ENCODE assay signal across 1 fruit fly cellular context in genomic region chrX:17297070-17297689, dm6.
A peak's percentile ranks its signal among the peaks of the same experiment; 100 is the strongest.
TF ChIP-seq lines count a peak whose summit lies in the region.

No protein-coding gene starts in this region.

TF ChIP-seq in whole organism, embryonic, 481 proteins besides CTCF, POLR2A, EP300 and RAD21 (continued from another document and continues in another):
- TF ChIP-seq dm (GFP tag; optimal IDR thresholded peaks at IDR 0.05; lab: Kevin White, UChicago) = no peak
- no peak for TF ChIP-seq jing (GFP tag; optimal IDR thresholded peaks at IDR 0.05; lab: Kevin White, UChicago)
- TF ChIP-seq kni (GFP tag; optimal IDR thresholded peaks at IDR 0.05; lab: Kevin White, UChicago) = no peak
- TF ChIP-seq fd64A (GFP tag; optimal IDR thresholded peaks at IDR 0.05; lab: Kevin White, UChicago) = peak; percentile 10
- no peak for TF ChIP-seq CG13296 (GFP tag; optimal IDR thresholded peaks at IDR 0.05; lab: Kevin White, UChicago)
- TF ChIP-seq gfzf (GFP tag; optimal IDR thresholded peaks at IDR 0.05; lab: Kevin White, UChicago) = no peak
- TF ChIP-seq chif (GFP tag; optimal IDR thresholded peaks at IDR 0.05; lab: Kevin White, UChicago) = peak in 1 of 2 experiments; percentile 49
- no peak for TF ChIP-seq exex (tag; optimal IDR thresholded peaks at IDR 0.05; lab: Kevin White, UChicago)
- TF ChIP-seq CG18476 (GFP tag; optimal IDR thresholded peaks at IDR 0.05; lab: Kevin White, UChicago) = no peak
- TF ChIP-seq Hmr (GFP tag; optimal IDR thresholded peaks at IDR 0.05; lab: Kevin White, UChicago) = peak; percentile 1
- peak; percentile 18 for TF ChIP-seq nau (GFP tag; optimal IDR thresholded peaks at IDR 0.05; lab: Kevin White, UChicago)
- TF ChIP-seq CkIIα-i1 (GFP tag; IDR thresholded peaks at IDR 0.05; lab: Robert Waterston, UW) = no peak
- no peak for TF ChIP-seq ap (GFP tag; IDR thresholded peaks at IDR 0.05; lab: Robert Waterston, UW)
- TF ChIP-seq BEAF-32 (GFP tag; optimal IDR thresholded peaks at IDR 0.05; lab: Kevin White, UChicago) = no peak
- TF ChIP-seq crp (GFP tag; optimal IDR thresholded peaks at IDR 0.05; lab: Kevin White, UChicago) = no peak
- TF ChIP-seq CrebB (tag; optimal IDR thresholded peaks at IDR 0.05; lab: Kevin White, UChicago) = no peak
- peak; percentile 17; the same call in 1 of the 3 replicates for TF ChIP-seq zfh1 (GFP tag; IDR thresholded peaks at IDR 0.05; lab: Robert Waterston, UW)
- TF ChIP-seq PHDP (tag; optimal IDR thresholded peaks at IDR 0.05; lab: Kevin White, UChicago) = peak; percentile 38
- peak; percentile 39 for TF ChIP-seq Antp (GFP tag; optimal IDR thresholded peaks at IDR 0.05; lab: Kevin White, UChicago)
- TF ChIP-seq CG43689 (GFP tag; IDR thresholded peaks at IDR 0.05; lab: Robert Waterston, UW) = no peak
- TF ChIP-seq CG18011 (GFP tag; optimal IDR thresholded peaks at IDR 0.05; lab: Kevin White, UChicago) = no peak
- TF ChIP-seq Drgx (GFP tag; IDR thresholded peaks at IDR 0.05; lab: Robert Waterston, UW) = peak; percentile 72
- TF ChIP-seq Usf (GFP tag; optimal IDR thresholded peaks at IDR 0.05; lab: Kevin White, UChicago) = no peak
- peak; percentile 32 for TF ChIP-seq en (GFP tag; optimal IDR thresholded peaks at IDR 0.05; lab: Kevin White, UChicago)
- peak; percentile 15 for TF ChIP-seq Fer3 (tag; optimal IDR thresholded peaks at IDR 0.05; lab: Kevin White, UChicago)
- no peak for TF ChIP-seq toy (GFP tag; IDR thresholded peaks at IDR 0.05; lab: Robert Waterston, UW)
- TF ChIP-seq gro (GFP tag; optimal IDR thresholded peaks at IDR 0.05; lab: Kevin White, UChicago) = no peak
- peak; percentile 43; the same call in 1 of the 2 replicates for TF ChIP-seq Ptx1 (GFP tag; IDR thresholded peaks at IDR 0.05; lab: Robert Waterston, UW)
- peak; percentile 32 for TF ChIP-seq pum (GFP tag; optimal IDR thresholded peaks at IDR 0.05; lab: Kevin White, UChicago)
- TF ChIP-seq knrl (GFP tag; IDR thresholded peaks at IDR 0.05; lab: Robert Waterston, UW; ENCODE audit: partially characterized antibody) = no peak
- TF ChIP-seq Sry-δ (GFP tag; optimal IDR thresholded peaks at IDR 0.05; lab: Kevin White, UChicago) = no peak
- peak; percentile 27; the same call in 1 of the 3 replicates for TF ChIP-seq tgo (GFP tag; IDR thresholded peaks at IDR 0.05; lab: Robert Waterston, UW)
- TF ChIP-seq H15 (GFP tag; IDR thresholded peaks at IDR 0.05; lab: Robert Waterston, UW) = no peak
- peak; percentile 65 for TF ChIP-seq Ets65A (GFP tag; lab: Kevin White, UChicago)
- peak; percentile 55 for TF ChIP-seq CG10979 (tag; optimal IDR thresholded peaks at IDR 0.05; lab: Kevin White, UChicago)
- TF ChIP-seq CG2875 (GFP tag; optimal IDR thresholded peaks at IDR 0.05; lab: Kevin White, UChicago) = peak; percentile 45
- TF ChIP-seq HLH4C (GFP tag; IDR thresholded peaks at IDR 0.05; lab: Robert Waterston, UW; ENCODE audit: partially characterized antibody) = no peak
- TF ChIP-seq H2.0 (GFP tag; IDR thresholded peaks at IDR 0.05; lab: Robert Waterston, UW) = no peak
- TF ChIP-seq ranshi (GFP tag; IDR thresholded peaks at IDR 0.05; lab: Robert Waterston, UW) = 0 out of 2 replicates have a peak, but pooled peaks have one; percentile 19
- TF ChIP-seq CG6791 (GFP tag; IDR thresholded peaks at IDR 0.05; lab: Robert Waterston, UW; ENCODE audit: partially characterized antibody) = peak; percentile 21; the same call in 1 of the 3 replicates
- TF ChIP-seq CG8944 (GFP tag; optimal IDR thresholded peaks at IDR 0.05; lab: Kevin White, UChicago) = peak; percentile 23
- TF ChIP-seq dmrt99B (tag; optimal IDR thresholded peaks at IDR 0.05; lab: Kevin White, UChicago) = peak; percentile 60
- TF ChIP-seq fd3F (GFP tag; optimal IDR thresholded peaks at IDR 0.05; lab: Kevin White, UChicago) = no peak
- peak; percentile 17 for TF ChIP-seq Camta (GFP tag; optimal IDR thresholded peaks at IDR 0.05; lab: Kevin White, UChicago)
- no peak for TF ChIP-seq CG7963 (GFP tag; IDR thresholded peaks at IDR 0.05; lab: Robert Waterston, UW; ENCODE audit: partially characterized antibody)
- TF ChIP-seq CG10274 (GFP tag; optimal IDR thresholded peaks at IDR 0.05; lab: Kevin White, UChicago) = no peak
- peak; percentile 33 for TF ChIP-seq CG12219 (GFP tag; optimal IDR thresholded peaks at IDR 0.05; lab: Kevin White, UChicago)
- TF ChIP-seq CG8924 (tag; optimal IDR thresholded peaks at IDR 0.05; lab: Kevin White, UChicago) = peak; percentile 31
- TF ChIP-seq Myb (GFP tag; optimal IDR thresholded peaks at IDR 0.05; lab: Kevin White, UChicago) = no peak
- no peak for TF ChIP-seq chm (GFP tag; IDR thresholded peaks at IDR 0.05; lab: Robert Waterston, UW)
- TF ChIP-seq CG14965 (GFP tag; optimal IDR thresholded peaks at IDR 0.05; lab: Kevin White, UChicago; ENCODE audit: borderline replicate concordance) = no peak
- TF ChIP-seq sob (GFP tag; IDR thresholded peaks at IDR 0.05; lab: Robert Waterston, UW) = no peak
- peak; percentile 8 for TF ChIP-seq CG13424 (tag; optimal IDR thresholded peaks at IDR 0.05; lab: Kevin White, UChicago)
- TF ChIP-seq gce (GFP tag; IDR thresholded peaks at IDR 0.05; lab: Robert Waterston, UW) = 0 out of 3 replicates have a peak, but pooled peaks have one; percentile 36
- peak in 1 of 2 experiments; percentile 27 for TF ChIP-seq Hr51 (GFP tag; optimal IDR thresholded peaks at IDR 0.05; lab: Kevin White, UChicago)
- peak; percentile 60 for TF ChIP-seq ATbp (GFP tag; optimal IDR thresholded peaks at IDR 0.05; lab: Kevin White, UChicago)
- 0 out of 4 replicates have a peak, but pooled peaks have one; percentile 34 for TF ChIP-seq Gug (GFP tag; IDR thresholded peaks at IDR 0.05; lab: Robert Waterston, UW)
- TF ChIP-seq prd (optimal IDR thresholded peaks at IDR 0.05; lab: Kevin White, UChicago) = no peak
- peak; percentile 52; the same call in 2 of the 3 replicates for TF ChIP-seq prd (GFP tag; IDR thresholded peaks at IDR 0.05; lab: Robert Waterston, UW)
- TF ChIP-seq CG4328 (GFP tag; optimal IDR thresholded peaks at IDR 0.05; lab: Kevin White, UChicago) = no peak
- peak; percentile 51 for TF ChIP-seq CG1529 (GFP tag; optimal IDR thresholded peaks at IDR 0.05; lab: Kevin White, UChicago)
- peak; percentile 37; the same call in 1 of the 3 replicates for TF ChIP-seq dysf (GFP tag; IDR thresholded peaks at IDR 0.05; lab: Robert Waterston, UW)
- no peak for TF ChIP-seq wek (GFP tag; optimal IDR thresholded peaks at IDR 0.05; lab: Kevin White, UChicago)
- TF ChIP-seq cato (GFP tag; optimal IDR thresholded peaks at IDR 0.05; lab: Kevin White, UChicago; ENCODE audit: borderline replicate concordance) = no peak
- TF ChIP-seq sisA (GFP tag; IDR thresholded peaks at IDR 0.05; lab: Robert Waterston, UW) = peak; percentile 44; the same call in 1 of the 2 replicates
- peak; percentile 63 for TF ChIP-seq Oli (tag; optimal IDR thresholded peaks at IDR 0.05; lab: Kevin White, UChicago)
- TF ChIP-seq bab2 (GFP tag; optimal IDR thresholded peaks at IDR 0.05; lab: Kevin White, UChicago) = peak; percentile 6
- TF ChIP-seq croc (GFP tag; conservative IDR thresholded peaks at IDR 0.05; lab: Robert Waterston, UW) = peak; percentile 39; the same call in 1 of the 3 replicates
- TF ChIP-seq CG6813 (GFP tag; optimal IDR thresholded peaks at IDR 0.05; lab: Kevin White, UChicago) = no peak
- TF ChIP-seq grau (tag; optimal IDR thresholded peaks at IDR 0.05; lab: Kevin White, UChicago) = peak; percentile 16
- no peak for TF ChIP-seq Kr (GFP tag; optimal IDR thresholded peaks at IDR 0.05; lab: Kevin White, UChicago)
- TF ChIP-seq sens (GFP tag; lab: Kevin White, UChicago) = peak; percentile 73
- peak; percentile 13 for TF ChIP-seq Lhr (GFP tag; optimal IDR thresholded peaks at IDR 0.05; lab: Kevin White, UChicago)
- TF ChIP-seq Bdp1 (GFP tag; optimal IDR thresholded peaks at IDR 0.05; lab: Kevin White, UChicago) = peak; percentile 10
- TF ChIP-seq CG12299 (tag; optimal IDR thresholded peaks at IDR 0.05; lab: Kevin White, UChicago) = no peak
- peak; percentile 23 for TF ChIP-seq chn (GFP tag; optimal IDR thresholded peaks at IDR 0.05; lab: Kevin White, UChicago)
- peak; percentile 18 for TF ChIP-seq lbe (GFP tag; optimal IDR thresholded peaks at IDR 0.05; lab: Kevin White, UChicago)
- TF ChIP-seq Abd-B (GFP tag; optimal IDR thresholded peaks at IDR 0.05; lab: Kevin White, UChicago) = peak; percentile 10
- no peak for TF ChIP-seq HLHmδ (GFP tag; optimal IDR thresholded peaks at IDR 0.05; lab: Kevin White, UChicago)
- no peak for TF ChIP-seq HmgZ (tag; optimal IDR thresholded peaks at IDR 0.05; lab: Kevin White, UChicago)
- no peak for TF ChIP-seq rib (GFP tag; IDR thresholded peaks at IDR 0.05; lab: Robert Waterston, UW)
- peak in 1 of 3 experiments; percentile 37 for TF ChIP-seq lola (GFP tag; optimal IDR thresholded peaks at IDR 0.05; lab: Kevin White, UChicago)
- no peak for TF ChIP-seq CG11695 (GFP tag; IDR thresholded peaks at IDR 0.05; lab: Robert Waterston, UW)
- no peak for TF ChIP-seq CG6254 (GFP tag; optimal IDR thresholded peaks at IDR 0.05; lab: Kevin White, UChicago)
- TF ChIP-seq her (GFP tag; optimal IDR thresholded peaks at IDR 0.05; lab: Kevin White, UChicago) = no peak
- TF ChIP-seq Asciz (GFP tag; optimal IDR thresholded peaks at IDR 0.05; lab: Kevin White, UChicago) = peak; percentile 39
- TF ChIP-seq Optix (GFP tag; IDR thresholded peaks at IDR 0.05; lab: Robert Waterston, UW) = peak; percentile 52; the same call in 1 of the 3 replicates
- TF ChIP-seq BtbVII (GFP tag; optimal IDR thresholded peaks at IDR 0.05; lab: Kevin White, UChicago) = no peak
- peak; percentile 51 for TF ChIP-seq CG2712 (tag; optimal IDR thresholded peaks at IDR 0.05; lab: Kevin White, UChicago)
- TF ChIP-seq CG3838 (GFP tag; optimal IDR thresholded peaks at IDR 0.05; lab: Kevin White, UChicago) = no peak
- TF ChIP-seq CG34376 (GFP tag; optimal IDR thresholded peaks at IDR 0.05; lab: Kevin White, UChicago) = no peak
- no peak for TF ChIP-seq sqz (GFP tag; optimal IDR thresholded peaks at IDR 0.05; lab: Kevin White, UChicago)
- TF ChIP-seq unc-4 (GFP tag; IDR thresholded peaks at IDR 0.05; lab: Robert Waterston, UW; ENCODE audit: partially characterized antibody) = no peak
- no peak for TF ChIP-seq luna (GFP tag; optimal IDR thresholded peaks at IDR 0.05; lab: Kevin White, UChicago)
- TF ChIP-seq Mad (GFP tag; optimal IDR thresholded peaks at IDR 0.05; lab: Kevin White, UChicago) = peak; percentile 36
- TF ChIP-seq tap (tag; optimal IDR thresholded peaks at IDR 0.05; lab: Kevin White, UChicago) = no peak
- no peak for TF ChIP-seq GATAe (GFP tag; conservative IDR thresholded peaks at IDR 0.05; lab: Robert Waterston, UW)
- no peak for TF ChIP-seq CG2199 (GFP tag; IDR thresholded peaks at IDR 0.05; lab: Robert Waterston, UW)
- no peak for TF ChIP-seq MESR4 (GFP tag; optimal IDR thresholded peaks at IDR 0.05; lab: Kevin White, UChicago)
- TF ChIP-seq da (GFP tag; optimal IDR thresholded peaks at IDR 0.05; lab: Kevin White, UChicago) = no peak
- TF ChIP-seq Hr3 (GFP tag; optimal IDR thresholded peaks at IDR 0.05; lab: Kevin White, UChicago) = no peak
- TF ChIP-seq Spps (tag; optimal IDR thresholded peaks at IDR 0.05; lab: Kevin White, UChicago) = peak; percentile 9
- TF ChIP-seq pb (GFP tag; optimal IDR thresholded peaks at IDR 0.05; lab: Kevin White, UChicago) = no peak
- no peak for TF ChIP-seq Lim3 (GFP tag; IDR thresholded peaks at IDR 0.05; lab: Robert Waterston, UW)
- no peak for TF ChIP-seq tx (GFP tag; optimal IDR thresholded peaks at IDR 0.05; lab: Kevin White, UChicago)
- no peak for TF ChIP-seq CG1832 (GFP tag; optimal IDR thresholded peaks at IDR 0.05; lab: Kevin White, UChicago)
- peak; percentile 21 for TF ChIP-seq ind (GFP tag; optimal IDR thresholded peaks at IDR 0.05; lab: Kevin White, UChicago)
- peak; percentile 52 for TF ChIP-seq phol (tag; optimal IDR thresholded peaks at IDR 0.05; lab: Kevin White, UChicago)
- TF ChIP-seq CG34224 (GFP tag; IDR thresholded peaks at IDR 0.05; lab: Robert Waterston, UW; ENCODE audit: partially characterized antibody) = no peak
- no peak for TF ChIP-seq zfh2 (GFP tag; optimal IDR thresholded peaks at IDR 0.05; lab: Kevin White, UChicago)
- TF ChIP-seq Hsf (GFP tag; optimal IDR thresholded peaks at IDR 0.05; lab: Kevin White, UChicago) = peak; percentile 10
- peak; percentile 18 for TF ChIP-seq CG17829 (tag; optimal IDR thresholded peaks at IDR 0.05; lab: Kevin White, UChicago)
- TF ChIP-seq NC2β (GFP tag; optimal IDR thresholded peaks at IDR 0.05; lab: Kevin White, UChicago) = peak; percentile 42
- TF ChIP-seq Sox102F (GFP tag; optimal IDR thresholded peaks at IDR 0.05; lab: Kevin White, UChicago) = peak; percentile 67
- peak; percentile 10 for TF ChIP-seq tio (GFP tag; optimal IDR thresholded peaks at IDR 0.05; lab: Kevin White, UChicago)
- no peak for TF ChIP-seq CG31224 (GFP tag; IDR thresholded peaks at IDR 0.05; lab: Robert Waterston, UW)
- peak; percentile 32 for TF ChIP-seq CG15269 (tag; optimal IDR thresholded peaks at IDR 0.05; lab: Kevin White, UChicago)
- no peak for TF ChIP-seq klu (GFP tag; IDR thresholded peaks at IDR 0.05; lab: Robert Waterston, UW)
- TF ChIP-seq CG15601 (tag; optimal IDR thresholded peaks at IDR 0.05; lab: Kevin White, UChicago) = no peak
- no peak for TF ChIP-seq zf30C (GFP tag; optimal IDR thresholded peaks at IDR 0.05; lab: Kevin White, UChicago)
- TF ChIP-seq btn (GFP tag; optimal IDR thresholded peaks at IDR 0.05; lab: Kevin White, UChicago) = no peak
- TF ChIP-seq CG10654 (GFP tag; optimal IDR thresholded peaks at IDR 0.05; lab: Kevin White, UChicago) = no peak
- TF ChIP-seq stwl (tag; optimal IDR thresholded peaks at IDR 0.05; lab: Kevin White, UChicago) = no peak
- peak; percentile 19 for TF ChIP-seq pnt (GFP tag; optimal IDR thresholded peaks at IDR 0.05; lab: Kevin White, UChicago)
- TF ChIP-seq Dad (GFP tag; optimal IDR thresholded peaks at IDR 0.05; lab: Kevin White, UChicago) = no peak
- TF ChIP-seq CG6854 (GFP tag; optimal IDR thresholded peaks at IDR 0.05; lab: Kevin White, UChicago) = no peak
- TF ChIP-seq eyg (GFP tag; optimal IDR thresholded peaks at IDR 0.05; lab: Kevin White, UChicago) = no peak
- TF ChIP-seq CG17568 (GFP tag; optimal IDR thresholded peaks at IDR 0.05; lab: Kevin White, UChicago) = no peak
- TF ChIP-seq al (GFP tag; IDR thresholded peaks at IDR 0.05; lab: Robert Waterston, UW) = no peak
- peak; percentile 88 for TF ChIP-seq CG8388 (GFP tag; optimal IDR thresholded peaks at IDR 0.05; lab: Kevin White, UChicago)
- TF ChIP-seq maf-S (GFP tag; optimal IDR thresholded peaks at IDR 0.05; lab: Kevin White, UChicago) = no peak
- no peak for TF ChIP-seq CG6683 (GFP tag; optimal IDR thresholded peaks at IDR 0.05; lab: Kevin White, UChicago)
- peak; percentile 12 for TF ChIP-seq NfI (GFP tag; optimal IDR thresholded peaks at IDR 0.05; lab: Kevin White, UChicago)
- no peak for TF ChIP-seq CG42726 (GFP tag; IDR thresholded peaks at IDR 0.05; lab: Robert Waterston, UW; ENCODE audit: partially characterized antibody)
